Fruit fly (Drosophila melanogaster): ENCODE data around the gene Pgant4.

Pgant4 gene

dm6 chr2L:3452286-3452685, 20.1 kb upstream of the Pgant4 start, which contains the start of gene CG12795 (continued):
- TF ChIP-seq phol (tag; optimal IDR thresholded peaks at IDR 0.05) (peak; percentile 16), CG14710 (tag; optimal IDR thresholded peaks at IDR 0.05) (peak; percentile 32), CG30431 (GFP tag; optimal IDR thresholded peaks at IDR 0.05) (no peak), slou (GFP tag; optimal IDR thresholded peaks at IDR 0.05) (no peak)

dm6 chr2L:3457007-3457406, 15.4 kb upstream of the Pgant4 start, which contains the start of the genes Cog3 and Sec5:
Gene Cog3, minus strand, starts transcription at chr2L:3457064.
Gene Sec5, plus strand, starts transcription at chr2L:3457302.
- no peak for TF ChIP-seq CG6254 (GFP tag; optimal IDR thresholded peaks at IDR 0.05)
- no peak for TF ChIP-seq Nf-YA (GFP tag; IDR thresholded peaks at IDR 0.05)
- no peak for TF ChIP-seq CG12744 (GFP tag; optimal IDR thresholded peaks at IDR 0.05)
- no peak for TF ChIP-seq CG17612 (GFP tag; IDR thresholded peaks at IDR 0.05)
- TF ChIP-seq zfh1 (GFP tag; IDR thresholded peaks at IDR 0.05), result 0 out of 3 replicates have a peak, but pooled peaks have one; percentile 43
- TF ChIP-seq Trl (optimal IDR thresholded peaks at IDR 0.05), result no peak
- no peak for TF ChIP-seq Trl (GFP tag; optimal IDR thresholded peaks at IDR 0.05)
- peak; percentile 80 for TF ChIP-seq Mad (GFP tag; optimal IDR thresholded peaks at IDR 0.05)
- peak; percentile 85 for TF ChIP-seq Rfx (GFP tag; IDR thresholded peaks at IDR 0.05)
- peak; percentile 73 for TF ChIP-seq al (GFP tag; IDR thresholded peaks at IDR 0.05)
- no peak for TF ChIP-seq CG11695 (GFP tag; IDR thresholded peaks at IDR 0.05)
- TF ChIP-seq ems (GFP tag; optimal IDR thresholded peaks at IDR 0.05), result peak; percentile 57
- peak; percentile 47 for TF ChIP-seq chn (GFP tag; optimal IDR thresholded peaks at IDR 0.05)
- peak; percentile 3 for TF ChIP-seq Mes4 (GFP tag; optimal IDR thresholded peaks at IDR 0.05)
- TF ChIP-seq CG9215 (GFP tag; IDR thresholded peaks at IDR 0.05), result peak; percentile 76
- peak; percentile 71 for TF ChIP-seq lmd (GFP tag; IDR thresholded peaks at IDR 0.05)
- no peak for TF ChIP-seq CG1024 (GFP tag; IDR thresholded peaks at IDR 0.05)
- no peak for TF ChIP-seq gem (tag; optimal IDR thresholded peaks at IDR 0.05)
- TF ChIP-seq Sry-δ (GFP tag; optimal IDR thresholded peaks at IDR 0.05), result no peak
- peak; percentile 83 for TF ChIP-seq CG12391 (tag; optimal IDR thresholded peaks at IDR 0.05)
- TF ChIP-seq ftz-f1 (GFP tag; optimal IDR thresholded peaks at IDR 0.05), result peak; percentile 22
- no peak for TF ChIP-seq CG8924 (tag; optimal IDR thresholded peaks at IDR 0.05)
- peak; percentile 98 for TF ChIP-seq CG10267 (tag; optimal IDR thresholded peaks at IDR 0.05)
- TF ChIP-seq NFAT (GFP tag; IDR thresholded peaks at IDR 0.05), result peak; percentile 46
- TF ChIP-seq Nf-YC (tag; optimal IDR thresholded peaks at IDR 0.05), result peak; percentile 75
- peak; percentile 23 for TF ChIP-seq fd96Cb (tag; optimal IDR thresholded peaks at IDR 0.05)
- peak; percentile 33 for TF ChIP-seq CG6683 (GFP tag; optimal IDR thresholded peaks at IDR 0.05)
- TF ChIP-seq CG10209 (GFP tag; optimal IDR thresholded peaks at IDR 0.05), result peak; percentile 62
- TF ChIP-seq H2.0 (GFP tag; IDR thresholded peaks at IDR 0.05), result peak; percentile 23; the same call in 1 of the 2 replicates
- no peak for TF ChIP-seq Dfd (GFP tag; optimal IDR thresholded peaks at IDR 0.05)
- TF ChIP-seq nom (GFP tag; optimal IDR thresholded peaks at IDR 0.05), result peak; percentile 25
- peak; percentile 66 for TF ChIP-seq Fer2 (tag; optimal IDR thresholded peaks at IDR 0.05)
- peak; percentile 24 for TF ChIP-seq BEAF-32 (GFP tag; optimal IDR thresholded peaks at IDR 0.05)
- TF ChIP-seq CG11456 (GFP tag; IDR thresholded peaks at IDR 0.05), result no peak; the same call in 2 of the 3 replicates
- TF ChIP-seq CG32772 (GFP tag; IDR thresholded peaks at IDR 0.05), result peak; percentile 46; the same call in 1 of the 2 replicates
- peak; percentile 69; the same call in 1 of the 2 replicates for TF ChIP-seq CG7372 (GFP tag; IDR thresholded peaks at IDR 0.05)
- peak; percentile 87 for TF ChIP-seq phol (tag; optimal IDR thresholded peaks at IDR 0.05)
- TF ChIP-seq Sry-β (GFP tag; optimal IDR thresholded peaks at IDR 0.05), result peak; percentile 100
- peak; percentile 13; the same call in 1 of the 2 replicates for TF ChIP-seq sisA (GFP tag; IDR thresholded peaks at IDR 0.05)
- peak; percentile 53; the same call in 1 of the 3 replicates for TF ChIP-seq tgo (GFP tag; IDR thresholded peaks at IDR 0.05)
- TF ChIP-seq CG2116 (GFP tag; optimal IDR thresholded peaks at IDR 0.05), result peak; percentile 62
- TF ChIP-seq ro (GFP tag; IDR thresholded peaks at IDR 0.05), result no peak
- TF ChIP-seq zfh2 (GFP tag; optimal IDR thresholded peaks at IDR 0.05), result peak; percentile 61
- TF ChIP-seq CG8089 (GFP tag; optimal IDR thresholded peaks at IDR 0.05), result no peak
- peak; percentile 66 for TF ChIP-seq CG9817 (tag; optimal IDR thresholded peaks at IDR 0.05)
- TF ChIP-seq CG17361 (GFP tag; IDR thresholded peaks at IDR 0.05), result no peak; the same call in 1 of the 3 replicates
- peak; percentile 19 for TF ChIP-seq stwl (tag; optimal IDR thresholded peaks at IDR 0.05)
